Fruit fly (Drosophila melanogaster) whole organism, embryonic: ENCODE measurements around the gene LPCAT.

Experiments
- CG10147 ChIP-seq: fragments of 200-800 bp; sonication (Bioruptor generic); optimal IDR thresholded peaks from 2 replicates; lab custom pipeline; 2019; ENCODE audit warnings: missing biosample characterization, mild to moderate bottlenecking, missing genetic modification characterization, moderate library complexity
- CG1024 ChIP-seq: fragments of 200-800 bp; sonication (Bioruptor generic); IDR thresholded peaks from 2 replicates; pipeline ENCODE4 v1.3.6; 2022; ENCODE audit warnings: missing biosample characterization, missing genetic modification characterization
- CG10366 ChIP-seq: fragments of 200-800 bp; sonication (Bioruptor generic); IDR thresholded peaks from 2 replicates; pipeline ENCODE4 v1.3.6; 2022; ENCODE audit warnings: missing biosample characterization, missing genetic modification characterization
- CG10543 ChIP-seq: fragments of 200-800 bp; sonication (Bioruptor generic); optimal IDR thresholded peaks from 3 replicates; lab custom pipeline; 2017; ENCODE audit warnings: missing biosample characterization, mild to moderate bottlenecking, missing genetic modification characterization, moderate library complexity
- CG12104 ChIP-seq: fragments of 200-800 bp; sonication (Bioruptor generic); optimal IDR thresholded peaks from 3 replicates; lab custom pipeline; 2016; ENCODE audit warnings: missing biosample characterization, missing genetic modification characterization
- CG13123 ChIP-seq: fragments of 200-800 bp; sonication (Bioruptor generic); optimal IDR thresholded peaks from 2 replicates; lab custom pipeline; 2016; ENCODE audit warnings: missing biosample characterization, missing genetic modification characterization
- CG14441 ChIP-seq: fragments of 200-800 bp; sonication (Bioruptor generic); IDR thresholded peaks from 2 replicates; pipeline ENCODE4 v1.3.6; 2022; ENCODE audit warnings: missing biosample characterization, missing genetic modification characterization
- CG14860 ChIP-seq: fragments of 200-800 bp; sonication (Bioruptor generic); IDR thresholded peaks from 3 replicates; pipeline ENCODE4 v1.3.6; 2022; ENCODE audit warnings: missing biosample characterization, missing genetic modification characterization; ENCODE audit not compliant: partially characterized antibody
- CG15073 ChIP-seq: fragments of 200-800 bp; sonication (Bioruptor generic); optimal IDR thresholded peaks from 2 replicates; lab custom pipeline; 2016; ENCODE audit warnings: missing biosample characterization, missing genetic modification characterization
- CG15269 ChIP-seq: fragments of 200-800 bp; sonication (Bioruptor generic); optimal IDR thresholded peaks from 2 replicates; lab custom pipeline; 2018; ENCODE audit warnings: missing biosample characterization, mild to moderate bottlenecking, missing genetic modification characterization, moderate library complexity
- CG1529 ChIP-seq: fragments of 200-800 bp; sonication (Bioruptor generic); optimal IDR thresholded peaks from 3 replicates; lab custom pipeline; 2018; ENCODE audit warnings: missing biosample characterization, missing genetic modification characterization
- CG1603 ChIP-seq: fragments of 200-800 bp; sonication (Bioruptor generic); optimal IDR thresholded peaks from 2 replicates; lab custom pipeline; 2019; ENCODE audit warnings: missing biosample characterization, mild to moderate bottlenecking, missing genetic modification characterization, moderate library complexity
- CG16815 ChIP-seq: fragments of 200-800 bp; sonication (Bioruptor generic); optimal IDR thresholded peaks from 3 replicates; lab custom pipeline; 2017; ENCODE audit warnings: missing biosample characterization, mild to moderate bottlenecking, missing genetic modification characterization
- CG1792 ChIP-seq: fragments of 200-800 bp; sonication (Bioruptor generic); optimal IDR thresholded peaks from 2 replicates; lab custom pipeline; 2016; ENCODE audit warnings: missing biosample characterization, missing genetic modification characterization
- CG31441 ChIP-seq: fragments of 200-800 bp; sonication (Bioruptor generic); IDR thresholded peaks from 2 replicates; pipeline ENCODE4 v1.3.6; 2022; ENCODE audit warnings: missing biosample characterization, missing genetic modification characterization
- CG34376 ChIP-seq: fragments of 200-800 bp; sonication (Bioruptor generic); optimal IDR thresholded peaks from 2 replicates; lab custom pipeline; 2018; ENCODE audit warnings: missing biosample characterization, mild to moderate bottlenecking, missing genetic modification characterization
- CG6654 ChIP-seq: fragments of 200-800 bp; sonication (Bioruptor generic); optimal IDR thresholded peaks from 2 replicates; lab custom pipeline; 2017; ENCODE audit warnings: missing biosample characterization, mild to moderate bottlenecking, missing genetic modification characterization
- CG6813 ChIP-seq: fragments of 200-800 bp; sonication (Bioruptor generic); optimal IDR thresholded peaks from 2 replicates; lab custom pipeline; 2017; ENCODE audit warnings: missing biosample characterization, missing genetic modification characterization, mild to moderate bottlenecking, moderate library complexity, missing genetic modification reagents
- CG8281 ChIP-seq: fragments of 200-800 bp; sonication (Bioruptor generic); optimal IDR thresholded peaks from 2 replicates; lab custom pipeline; 2018; ENCODE audit warnings: missing biosample characterization, mild to moderate bottlenecking, missing genetic modification characterization, moderate library complexity
- CG8290 ChIP-seq, 3 experiments: fragments of 200-800 bp; sonication (Bioruptor generic); optimal IDR thresholded peaks; 2 replicates each; lab custom pipeline; 2016 to 2019; ENCODE audit warnings: missing biosample characterization in 3 of 3, missing genetic modification characterization in 3 of 3, mild to moderate bottlenecking in 2 of 3, moderate library complexity in 1 of 3
- CG9609 ChIP-seq: fragments of 200-800 bp; sonication (Bioruptor generic); optimal IDR thresholded peaks from 3 replicates; lab custom pipeline; 2016; ENCODE audit warnings: missing biosample characterization, missing genetic modification characterization
- CG9727 ChIP-seq: fragments of 200-800 bp; sonication (Bioruptor generic); optimal IDR thresholded peaks from 3 replicates; lab custom pipeline; 2017; ENCODE audit warnings: missing biosample characterization, mild to moderate bottlenecking, missing genetic modification characterization
- Dp ChIP-seq: fragments of 200-800 bp; sonication (Bioruptor generic); optimal IDR thresholded peaks from 2 replicates; lab custom pipeline; 2018; ENCODE audit warnings: missing biosample characterization, mild to moderate bottlenecking, missing genetic modification characterization, moderate library complexity
- Hr3 ChIP-seq: fragments of 200-800 bp; sonication (Bioruptor generic); optimal IDR thresholded peaks from 3 replicates; lab custom pipeline; 2016; ENCODE audit warnings: missing biosample characterization, missing genetic modification characterization
- Hr51 ChIP-seq, 2 experiments: fragments of 200-800 bp; sonication (Bioruptor generic); optimal IDR thresholded peaks; 2 replicates in 1 of 2; 3 replicates in 1 of 2; lab custom pipeline; 2016 to 2018; ENCODE audit warnings: missing biosample characterization in 2 of 2, missing genetic modification characterization in 2 of 2, mild to moderate bottlenecking in 1 of 2, moderate library complexity in 1 of 2
- Lim3 ChIP-seq: fragments of 200-800 bp; sonication (Bioruptor generic); IDR thresholded peaks from 2 replicates; pipeline ENCODE4 v1.3.6; 2022; ENCODE audit warnings: missing biosample characterization, missing genetic modification characterization
- Sox100B ChIP-seq: fragments of 200-800 bp; sonication (Bioruptor generic); optimal IDR thresholded peaks from 3 replicates; lab custom pipeline; 2018; ENCODE audit warnings: missing biosample characterization, mild to moderate bottlenecking, missing genetic modification characterization
- amos ChIP-seq: fragments of 200-800 bp; sonication (Bioruptor generic); IDR thresholded peaks from 2 replicates; pipeline ENCODE4 v1.3.6; 2022; ENCODE audit warnings: missing biosample characterization, missing genetic modification characterization; ENCODE audit not compliant: partially characterized antibody
- bowl ChIP-seq: fragments of 200-800 bp; sonication (Bioruptor generic); IDR thresholded peaks from 2 replicates; pipeline ENCODE4 v1.3.6; 2022; ENCODE audit warnings: missing biosample characterization, missing genetic modification characterization
- disco-r ChIP-seq: fragments of 200-800 bp; sonication (Bioruptor generic); optimal IDR thresholded peaks from 2 replicates; lab custom pipeline; 2016; ENCODE audit warnings: missing biosample characterization, missing genetic modification characterization
- fd3F ChIP-seq: fragments of 200-800 bp; sonication (Bioruptor generic); optimal IDR thresholded peaks from 2 replicates; lab custom pipeline; 2018; ENCODE audit warnings: missing biosample characterization, mild to moderate bottlenecking, missing genetic modification characterization, moderate library complexity
- ftz-f1 ChIP-seq: fragments of 200-800 bp; sonication (Bioruptor generic); optimal IDR thresholded peaks from 2 replicates; lab custom pipeline; 2016; ENCODE audit warnings: missing biosample characterization, missing genetic modification characterization
- h ChIP-seq: fragments of >200 bp; optimal IDR thresholded peaks from 2 replicates; lab custom pipeline; 2017
- ind ChIP-seq: fragments of 200-800 bp; sonication (Bioruptor generic); optimal IDR thresholded peaks from 3 replicates; lab custom pipeline; 2016; ENCODE audit warnings: missing biosample characterization, missing genetic modification characterization
- klu ChIP-seq: fragments of 200-800 bp; sonication (Bioruptor generic); IDR thresholded peaks from 2 replicates; pipeline ENCODE4 v1.3.6; 2022; ENCODE audit warnings: missing biosample characterization, missing genetic modification characterization
- kni ChIP-seq: fragments of 200-800 bp; sonication (Bioruptor generic); optimal IDR thresholded peaks from 3 replicates; lab custom pipeline; 2017; ENCODE audit warnings: mild to moderate bottlenecking, missing biosample characterization, missing genetic modification reagents, missing genetic modification characterization
- lola ChIP-seq, 3 experiments: fragments of >200 bp in 2 of 3; fragments of 200-800 bp in 1 of 3; sonication (Bioruptor generic) in 1 of 3; optimal IDR thresholded peaks; 2 replicates each; lab custom pipeline; 2017 to 2019; ENCODE audit warnings: missing biosample characterization in 3 of 3, missing genetic modification characterization in 3 of 3, mild to moderate bottlenecking in 1 of 3, moderate library complexity in 1 of 3
- maf-S ChIP-seq: fragments of 200-800 bp; sonication (Bioruptor generic); optimal IDR thresholded peaks from 2 replicates; lab custom pipeline; 2016; ENCODE audit warnings: missing biosample characterization, missing genetic modification characterization
- pfk ChIP-seq: fragments of 200-800 bp; sonication (Bioruptor generic); optimal IDR thresholded peaks from 2 replicates; lab custom pipeline; 2018; ENCODE audit warnings: missing biosample characterization, mild to moderate bottlenecking, missing genetic modification characterization, moderate library complexity
- ro ChIP-seq: fragments of 200-800 bp; sonication (Bioruptor generic); IDR thresholded peaks from 2 replicates; pipeline ENCODE4 v1.3.6; 2022; ENCODE audit warnings: missing biosample characterization, missing genetic modification characterization
- salm ChIP-seq: fragments of 200-800 bp; sonication (Bioruptor generic); optimal IDR thresholded peaks from 2 replicates; lab custom pipeline; 2018; ENCODE audit warnings: missing biosample characterization, mild to moderate bottlenecking, missing genetic modification characterization
- sug ChIP-seq: fragments of 200-800 bp; optimal IDR thresholded peaks from 2 replicates; lab custom pipeline; 2019; ENCODE audit warnings: missing biosample characterization, mild to moderate bottlenecking, missing genetic modification characterization, moderate library complexity
- tna ChIP-seq: fragments of 200-800 bp; sonication (Bioruptor generic); IDR thresholded peaks from 2 replicates; pipeline ENCODE4 v1.3.6; 2022; ENCODE audit warnings: missing biosample characterization, missing genetic modification characterization; ENCODE audit not compliant: partially characterized antibody
- twi ChIP-seq: fragments of 200-800 bp; optimal IDR thresholded peaks from 2 replicates; lab custom pipeline; 2019; ENCODE audit warnings: missing biosample characterization, mild to moderate bottlenecking, missing genetic modification characterization, moderate library complexity
- unc-4 ChIP-seq: fragments of 200-800 bp; sonication (Bioruptor generic); IDR thresholded peaks from 2 replicates; pipeline ENCODE4 v1.3.6; 2022; ENCODE audit warnings: missing biosample characterization, missing genetic modification characterization; ENCODE audit not compliant: partially characterized antibody
- unpg ChIP-seq: fragments of 200-800 bp; sonication (Bioruptor generic); optimal IDR thresholded peaks from 3 replicates; lab custom pipeline; 2018; ENCODE audit warnings: missing biosample characterization, mild to moderate bottlenecking, missing genetic modification characterization, moderate library complexity
- z ChIP-seq: fragments of 200-800 bp; sonication (Bioruptor generic); IDR thresholded peaks from 3 replicates; pipeline ENCODE4 v1.3.6; 2022; ENCODE audit warnings: missing biosample characterization, missing genetic modification characterization
- zf30C ChIP-seq: fragments of 200-800 bp; sonication (Bioruptor generic); optimal IDR thresholded peaks from 3 replicates; lab custom pipeline; 2018; ENCODE audit warnings: missing biosample characterization, mild to moderate bottlenecking, missing genetic modification characterization

LPCAT gene

DNA sequence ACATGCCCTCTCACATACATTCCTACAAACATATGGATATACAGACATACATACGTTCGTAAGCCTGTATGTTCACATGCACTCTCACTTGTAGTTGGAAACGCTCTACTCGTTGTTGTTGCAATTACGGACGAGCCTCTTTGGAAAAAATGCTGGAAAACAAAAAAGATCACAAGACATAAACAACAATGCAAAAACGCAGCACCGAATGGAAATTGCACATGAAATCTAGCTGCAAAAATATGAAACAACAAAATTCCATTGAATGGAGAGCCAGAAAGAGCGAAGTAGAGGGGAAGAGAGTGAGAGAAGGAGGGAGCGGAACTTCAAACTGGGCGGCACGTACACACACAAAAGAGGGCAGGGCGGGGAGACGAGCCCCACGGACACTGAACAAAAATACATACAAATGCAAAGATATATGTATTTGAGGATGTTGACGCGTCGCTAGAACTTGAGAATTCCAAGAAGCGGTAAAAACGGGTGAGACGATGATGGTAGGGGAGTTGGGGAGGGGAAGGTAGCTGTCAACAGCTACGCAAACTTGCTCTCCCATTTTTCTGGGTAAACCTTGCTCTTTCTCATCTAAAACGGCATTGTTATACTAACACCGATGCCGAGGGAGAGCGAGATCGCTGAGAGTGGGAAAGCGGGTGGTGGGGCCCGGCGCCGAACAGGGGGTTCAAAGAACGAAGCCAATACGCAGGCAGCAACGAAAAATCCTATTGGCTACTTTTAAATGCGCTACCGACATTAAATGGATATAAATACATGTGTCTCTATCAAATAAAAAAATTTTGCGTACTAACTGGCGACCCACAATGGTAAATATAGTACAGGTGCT is 4.5 kb upstream of the LPCAT start (continued):
- peak; percentile 15 for TF ChIP-seq CG10147 (GFP tag; lab: Kevin White, UChicago)
- no peak for TF ChIP-seq Lim3 (GFP tag; lab: Robert Waterston, UW)
- TF ChIP-seq CG9609 (GFP tag; lab: Kevin White, UChicago) = peak; percentile 24
- TF ChIP-seq maf-S (GFP tag; lab: Kevin White, UChicago) = peak; percentile 24
- peak; percentile 82 for TF ChIP-seq CG10543 (GFP tag; lab: Kevin White, UChicago)
- TF ChIP-seq pfk (GFP tag; lab: Kevin White, UChicago) = no peak
- no peak for TF ChIP-seq twi (tag; lab: Kevin White, UChicago)
- TF ChIP-seq CG1603 (tag; lab: Kevin White, UChicago) = peak; percentile 3
- no peak for TF ChIP-seq Dp (GFP tag; lab: Kevin White, UChicago)
- TF ChIP-seq ftz-f1 (GFP tag; lab: Kevin White, UChicago) = peak; percentile 93
- no peak for TF ChIP-seq bowl (GFP tag; lab: Robert Waterston, UW)
- TF ChIP-seq CG14441 (GFP tag; lab: Robert Waterston, UW) = peak; percentile 53; the same call in 1 of the 2 replicates
- peak; percentile 18 for TF ChIP-seq fd3F
- TF ChIP-seq CG8290 (GFP tag; optimal IDR thresholded peaks at IDR 0.05; lab: Kevin White, UChicago) = no peak
- TF ChIP-seq CG8290 (tag; optimal IDR thresholded peaks at IDR 0.05; lab: Kevin White, UChicago) = peak in 1 of 2 experiments; percentile 73
- TF ChIP-seq tna = no peak
- peak; percentile 87 for TF ChIP-seq sug
- TF ChIP-seq unc-4 = 0 out of 2 replicates have a peak, but pooled peaks have one; percentile 29
- peak in 1 of 3 experiments; percentile 8 for TF ChIP-seq lola (GFP tag; optimal IDR thresholded peaks at IDR 0.05; lab: Kevin White, UChicago)
- TF ChIP-seq kni (GFP tag; lab: Kevin White, UChicago) = peak; percentile 89
- peak in 1 of 2 experiments; percentile 27 for TF ChIP-seq Hr51 (GFP tag; optimal IDR thresholded peaks at IDR 0.05; lab: Kevin White, UChicago)
- TF ChIP-seq CG1792 (GFP tag; lab: Kevin White, UChicago) = no peak
- TF ChIP-seq CG6813 (GFP tag; lab: Kevin White, UChicago) = peak; percentile 39
- no peak for TF ChIP-seq disco-r (GFP tag; lab: Kevin White, UChicago)
- TF ChIP-seq unpg = peak; percentile 15
- no peak for TF ChIP-seq CG15073 (GFP tag; lab: Kevin White, UChicago)
- TF ChIP-seq CG34376 (GFP tag; lab: Kevin White, UChicago) = peak; percentile 86
- no peak for TF ChIP-seq CG1529 (GFP tag; lab: Kevin White, UChicago)
- TF ChIP-seq salm (tag; lab: Kevin White, UChicago) = no peak
- peak; percentile 4 for TF ChIP-seq CG16815 (GFP tag; lab: Kevin White, UChicago)
- no peak for TF ChIP-seq CG1024 (GFP tag; lab: Robert Waterston, UW)
- TF ChIP-seq CG8281 = no peak
- TF ChIP-seq h (lab: Kevin White, UChicago) = no peak
- TF ChIP-seq Hr3 = peak; percentile 9
- TF ChIP-seq CG12104 (GFP tag; lab: Kevin White, UChicago) = no peak
- no peak for TF ChIP-seq CG9727
- peak; percentile 46 for TF ChIP-seq ind (GFP tag; lab: Kevin White, UChicago)
- peak; percentile 6 for TF ChIP-seq CG6654 (GFP tag; lab: Kevin White, UChicago)
- TF ChIP-seq klu (GFP tag; lab: Robert Waterston, UW) = no peak
- no peak for TF ChIP-seq ro (GFP tag; lab: Robert Waterston, UW)
- peak; percentile 31; the same call in 1 of the 2 replicates for TF ChIP-seq amos
- no peak for TF ChIP-seq CG31441
- peak; percentile 31 for TF ChIP-seq zf30C (GFP tag; lab: Kevin White, UChicago)
- peak; percentile 79 for TF ChIP-seq z (GFP tag; lab: Robert Waterston, UW)
- TF ChIP-seq Sox100B (GFP tag; lab: Kevin White, UChicago) = no peak
- peak; percentile 68 for TF ChIP-seq CG15269 (tag; lab: Kevin White, UChicago)
- TF ChIP-seq CG10366 (GFP tag; lab: Robert Waterston, UW) = no peak
- no peak for TF ChIP-seq CG14860 (GFP tag; lab: Robert Waterston, UW)
- TF ChIP-seq CG13123 (GFP tag; lab: Kevin White, UChicago) = no peak
